Worm (Caenorhabditis elegans) whole organism, L3 larva: ENCODE data around the gene dsc-4.
A peak's percentile ranks its signal among the peaks of the same experiment; 100 is the strongest.

Source experiments
- R02D3.7 ChIP-seq: fragments of 150-350 bp; optimal IDR thresholded peaks from 2 replicates; lab custom pipeline; 2014; ENCODE audit warnings: missing biosample characterization, missing genetic modification characterization
- ama-1 ChIP-seq: fragments of 150-350 bp; optimal IDR thresholded peaks from 2 replicates; lab custom pipeline; 2018
- egl-27 ChIP-seq: sonication (generic microtip); optimal IDR thresholded peaks from 4 replicates; lab custom pipeline; 2017; ENCODE audit warnings: missing biosample characterization, missing genetic modification reagents, missing genetic modification characterization
- lin-39 ChIP-seq: fragments of 150-350 bp; optimal IDR thresholded peaks from 2 replicates; lab custom pipeline; 2018; ENCODE audit warnings: missing biosample characterization, missing genetic modification reagents, missing genetic modification characterization
- nhr-11 ChIP-seq: fragments of 150-350 bp; optimal IDR thresholded peaks from 2 replicates; lab custom pipeline; 2014; ENCODE audit warnings: missing biosample characterization, missing genetic modification characterization
- nhr-12 ChIP-seq: fragments of 150-350 bp; optimal IDR thresholded peaks from 2 replicates; lab custom pipeline; 2014; ENCODE audit warnings: missing biosample characterization, missing genetic modification characterization
- nhr-23 ChIP-seq: fragments of 150-350 bp; optimal IDR thresholded peaks from 2 replicates; lab custom pipeline; 2014; ENCODE audit warnings: missing biosample characterization, missing genetic modification reagents, missing genetic modification characterization
- pqm-1 ChIP-seq: fragments of 150-350 bp; optimal IDR thresholded peaks from 2 replicates; lab custom pipeline; 2017; ENCODE audit warnings: missing biosample characterization, missing genetic modification characterization, inconsistent platforms
- skn-1 ChIP-seq: fragments of 150-350 bp; optimal IDR thresholded peaks from 2 replicates; lab custom pipeline; 2014; ENCODE audit warnings: missing biosample characterization, missing genetic modification characterization
- ztf-11 ChIP-seq: fragments of 150-350 bp; optimal IDR thresholded peaks from 2 replicates; lab custom pipeline; 2014; ENCODE audit warnings: missing biosample characterization, missing genetic modification characterization

DNA sequence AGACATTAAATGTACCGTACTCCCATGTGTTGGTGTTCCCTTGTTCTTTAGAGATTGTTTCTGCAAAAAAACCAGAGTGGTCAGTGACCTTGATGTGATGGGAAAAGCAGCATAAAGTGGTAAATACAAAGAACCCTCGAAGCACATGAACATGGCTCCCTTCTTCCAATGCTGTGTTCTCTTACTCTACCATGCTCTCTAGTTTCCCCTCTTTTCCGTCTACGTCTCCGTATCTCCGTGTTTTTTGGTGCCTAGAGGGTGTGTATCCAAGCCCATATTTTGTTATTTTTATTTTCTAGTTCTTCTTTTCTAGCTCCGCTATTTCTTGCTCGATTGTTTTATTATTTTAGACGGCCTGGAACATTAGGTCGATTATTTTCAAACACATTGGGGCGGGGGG lies 13.8 kb downstream of the dsc-4 start:
- no peak for TF ChIP-seq nhr-11 (tag; lab: Kevin White, UChicago)
- no peak for TF ChIP-seq pqm-1 (tag; lab: Kevin White, UChicago)
- no peak for TF ChIP-seq ztf-11 (tag; lab: Kevin White, UChicago)
- TF ChIP-seq lin-39 (tag; lab: Kevin White, UChicago) = peak; percentile 33
- no peak for TF ChIP-seq egl-27 (tag; lab: Kevin White, UChicago)
- no peak for TF ChIP-seq nhr-12
- TF ChIP-seq nhr-23 (tag; lab: Kevin White, UChicago) = no peak
- TF ChIP-seq skn-1 = no peak
- TF ChIP-seq ama-1 (lab: Kevin White, UChicago) = no peak
- no peak for TF ChIP-seq R02D3.7
